Worm (Caenorhabditis elegans): ENCODE results near the gene pssy-1.

pssy-1 gene

DNA sequence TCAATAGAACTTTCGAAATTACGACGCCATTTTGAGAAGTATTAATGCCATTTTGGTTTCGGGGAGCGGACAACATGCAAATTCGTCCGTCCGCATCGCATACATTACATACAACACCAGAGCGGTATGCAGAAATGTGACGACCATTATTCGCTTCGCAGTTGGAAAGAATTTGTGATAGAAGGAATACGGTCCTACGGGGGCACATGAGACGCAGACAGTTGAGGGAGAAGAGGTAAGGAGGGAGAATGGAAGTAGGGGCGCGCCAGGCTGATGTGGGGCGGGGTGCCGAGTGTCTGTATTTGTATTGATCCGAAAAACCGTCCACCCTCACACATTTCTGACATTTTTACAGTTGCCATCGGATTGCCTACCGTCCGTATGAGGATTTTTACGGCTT lies 24.0 kb upstream of the pssy-1 start:
- TF ChIP-seq mxl-3 (GFP tag; optimal IDR thresholded peaks at IDR 0.05) (peak; percentile 8), aha-1 (tag) (peak; percentile 85), mes-2 (tag; optimal IDR thresholded peaks at IDR 0.05; ENCODE audit: poor library complexity, severe bottlenecking) (peak; percentile 13), lin-39 (tag; optimal IDR thresholded peaks at IDR 0.05) (no peak), fkh-10 (GFP tag; optimal IDR thresholded peaks at IDR 0.05) (no peak)

DNA sequence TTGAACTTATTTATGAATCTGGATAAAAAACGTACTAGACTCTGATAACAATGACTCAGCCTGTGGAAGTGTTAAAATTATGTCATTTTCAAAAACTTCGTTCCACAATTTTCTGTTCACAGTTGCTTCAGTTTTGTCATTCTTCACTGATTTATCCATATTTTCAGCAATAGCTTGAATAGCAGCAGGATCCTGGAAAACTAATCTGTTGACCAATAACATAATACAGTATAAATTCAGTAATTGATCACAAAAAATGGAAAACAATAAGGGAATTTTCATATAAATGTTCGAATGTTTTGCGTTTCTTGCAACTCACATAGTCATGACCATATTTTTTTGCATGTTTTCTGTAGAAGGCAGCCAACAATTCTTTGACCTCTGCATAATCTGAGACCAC lies 16.9 kb upstream of the pssy-1 start:
- TF ChIP-seq unc-62 (GFP tag; optimal IDR thresholded peaks at IDR 0.05 in 1 of 2): peak in 1 of 2 experiments; percentile 96
- TF ChIP-seq unc-62 (tag; optimal IDR thresholded peaks at IDR 0.05): no peak
- no peak for TF ChIP-seq aha-1 (tag)

- TF ChIP-seq fkh-10 (GFP tag; optimal IDR thresholded peaks at IDR 0.05): no peak
- TF ChIP-seq gei-8 (GFP tag; optimal IDR thresholded peaks at IDR 0.05): no peak
- no peak for TF ChIP-seq lim-7 (GFP tag; IDR thresholded peaks at IDR 0.05)
- TF ChIP-seq F10B5.3 (tag; optimal IDR thresholded peaks at IDR 0.05): no peak
- TF ChIP-seq tag-97 (GFP tag; IDR thresholded peaks at IDR 0.05): no peak
- TF ChIP-seq Y5F2A.4 (GFP tag; optimal IDR thresholded peaks at IDR 0.05): no peak
- TF ChIP-seq nhr-237 (tag; optimal IDR thresholded peaks at IDR 0.05): no peak
- TF ChIP-seq snpc-1.2 (GFP tag; IDR thresholded peaks at IDR 0.05): no peak
- no peak for TF ChIP-seq lin-39 (tag; optimal IDR thresholded peaks at IDR 0.05)
- TF ChIP-seq Y105C5A.15 (GFP tag; IDR thresholded peaks at IDR 0.05): no peak
- TF ChIP-seq duxl-1 (tag; optimal IDR thresholded peaks at IDR 0.05; ENCODE audit: poor library complexity): no peak
- TF ChIP-seq mes-2 (tag; optimal IDR thresholded peaks at IDR 0.05; ENCODE audit: poor library complexity, severe bottlenecking): no peak
Observed at ce11 chrX:9948963-9949362, 16.4 kb upstream of the pssy-1 start, which contains the start of gene nas-37. Gene nas-37 (minus strand): TSS chrX:9949063.

- TF ChIP-seq mxl-3 (GFP tag; optimal IDR thresholded peaks at IDR 0.05) (peak; percentile 35), spr-3 (GFP tag; optimal IDR thresholded peaks at IDR 0.05) (no peak), ama-1 (optimal IDR thresholded peaks at IDR 0.05) (no peak), nhr-28 (tag; optimal IDR thresholded peaks at IDR 0.05) (peak; percentile 28), fkh-10 (GFP tag; optimal IDR thresholded peaks at IDR 0.05) (no peak), nhr-11 (tag; optimal IDR thresholded peaks at IDR 0.05) (peak; percentile 24), daf-16 (GFP tag; optimal IDR thresholded peaks at IDR 0.05) (peak in 1 of 2 experiments; percentile 80), daf-16 (tag; optimal IDR thresholded peaks at IDR 0.05) (no peak), unc-62 (GFP tag; optimal IDR thresholded peaks at IDR 0.05 in 1 of 2) (no peak), unc-62 (tag; optimal IDR thresholded peaks at IDR 0.05) (no peak), hlh-11 (tag; optimal IDR thresholded peaks at IDR 0.05) (peak; percentile 23)
Observed at ce11 chrX:9954483-9955041, 10.8 kb upstream of the pssy-1 start, which contains the start of gene cysl-1. Gene cysl-1 (minus strand): TSS chrX:9954533.

DNA sequence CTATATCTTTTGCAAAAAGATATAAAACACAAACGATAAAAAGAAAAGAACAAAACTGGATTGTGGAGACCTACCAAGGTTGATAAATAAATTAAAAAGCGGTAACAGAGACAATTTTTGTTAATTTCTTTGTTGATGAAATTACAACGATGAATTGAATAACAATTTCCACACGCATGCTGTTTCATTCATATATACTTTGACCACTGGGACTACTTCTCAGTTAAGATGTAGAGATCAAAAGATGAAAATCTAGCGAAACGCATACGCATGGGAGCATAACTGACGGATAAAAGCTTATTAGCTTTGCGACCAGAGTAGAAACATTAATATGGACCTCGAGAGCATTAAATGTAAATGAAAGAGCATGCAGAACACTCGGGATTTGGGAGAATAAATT lies 9.3 kb upstream of the pssy-1 start:
- no peak for TF ChIP-seq Y5F2A.4 (GFP tag; optimal IDR thresholded peaks at IDR 0.05)
- TF ChIP-seq vab-7 (GFP tag; IDR thresholded peaks at IDR 0.05): no peak
- no peak for TF ChIP-seq skn-1 (tag; optimal IDR thresholded peaks at IDR 0.05)
- TF ChIP-seq nhr-77 (tag; optimal IDR thresholded peaks at IDR 0.05): no peak
- no peak for TF ChIP-seq mxl-3 (GFP tag; optimal IDR thresholded peaks at IDR 0.05)
- TF ChIP-seq R02D3.7 (tag; optimal IDR thresholded peaks at IDR 0.05): no peak
- no peak for TF ChIP-seq mdt-29 (GFP tag; IDR thresholded peaks at IDR 0.05)
- TF ChIP-seq fos-1 (tag; optimal IDR thresholded peaks at IDR 0.05): no peak
- TF ChIP-seq unc-62 (GFP tag; optimal IDR thresholded peaks at IDR 0.05 in 1 of 2): no peak
- no peak for TF ChIP-seq unc-62 (tag; optimal IDR thresholded peaks at IDR 0.05)
- TF ChIP-seq ctbp-1 (GFP tag; IDR thresholded peaks at IDR 0.05): no peak
- no peak for TF ChIP-seq lsy-2 (tag; optimal IDR thresholded peaks at IDR 0.05)

ce11 chrX:9956537-9956936 lies 8.9 kb upstream of the pssy-1 start:
- TF ChIP-seq aha-1 (tag) (peak; percentile 82), dmd-6 (GFP tag; IDR thresholded peaks at IDR 0.05) (0 out of 2 replicates have a peak, but pooled peaks have one; percentile 27), hif-1 (tag; optimal IDR thresholded peaks at IDR 0.05) (peak in 1 of 2 experiments; percentile 16)

Measured in whole organism, L4 larva.